Worm (Caenorhabditis elegans): ENCODE data around the gene dkc-1.
A peak's percentile ranks its signal among the peaks of the same experiment; 100 is the strongest.

The dkc-1 gene

DNA sequence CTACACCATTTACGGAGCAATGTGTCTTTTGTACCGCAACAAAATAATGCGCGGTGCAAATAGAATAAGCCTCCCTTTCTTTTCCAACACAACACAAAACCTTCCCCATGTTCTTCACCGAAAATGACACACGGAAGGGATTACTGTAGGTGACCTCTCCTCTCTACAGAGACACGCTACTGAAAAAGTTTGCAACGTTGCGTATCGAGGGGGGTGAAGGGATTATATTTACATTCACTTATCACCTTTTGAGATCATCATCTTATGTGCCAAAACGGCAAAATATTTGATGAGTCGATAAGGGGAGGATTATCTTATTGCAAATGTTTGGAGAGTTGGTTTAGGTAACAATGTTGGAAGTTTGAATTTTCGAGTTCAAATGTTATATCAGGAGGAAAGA lies 34.8 kb downstream of the dkc-1 start:
- no peak for TF ChIP-seq tbx-9 (tag; optimal IDR thresholded peaks at IDR 0.05; ENCODE audit: borderline replicate concordance)
- TF ChIP-seq nhr-80 (tag; optimal IDR thresholded peaks at IDR 0.05), result peak; percentile 0
- no peak for TF ChIP-seq rpc-1 (optimal IDR thresholded peaks at IDR 0.05)
- TF ChIP-seq rpc-1 (tag; optimal IDR thresholded peaks at IDR 0.05), result no peak
- no peak for TF ChIP-seq nhr-179 (tag; optimal IDR thresholded peaks at IDR 0.05)
- TF ChIP-seq rec-8 (tag; optimal IDR thresholded peaks at IDR 0.05), result no peak

DNA sequence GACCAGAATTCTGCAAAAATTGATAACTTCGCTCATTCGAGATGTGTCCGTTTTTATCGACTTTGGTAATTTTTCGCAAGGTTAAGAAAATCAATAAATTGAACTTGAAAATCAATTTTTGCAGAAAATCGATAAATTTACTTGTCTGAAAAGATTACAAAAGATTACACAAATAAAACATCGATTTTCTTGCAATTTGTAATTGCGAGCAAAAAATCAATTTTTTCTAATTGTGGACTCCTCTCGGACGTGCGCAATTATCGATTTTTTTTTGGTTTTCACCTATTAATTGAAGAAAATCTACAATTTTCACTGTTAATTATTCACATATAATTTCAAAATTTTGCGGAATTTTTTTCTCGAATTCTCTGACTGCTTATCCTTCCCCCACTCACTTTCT lies 43.0 kb downstream of the dkc-1 start:
- TF ChIP-seq C17E4.6 (GFP tag; IDR thresholded peaks at IDR 0.05), result no peak
- no peak for TF ChIP-seq madf-3 (GFP tag; IDR thresholded peaks at IDR 0.05)
- no peak for TF ChIP-seq nhr-27 (tag; optimal IDR thresholded peaks at IDR 0.05)
- TF ChIP-seq lin-26 (GFP tag; IDR thresholded peaks at IDR 0.05), result no peak
- TF ChIP-seq Y53F4B.3 (GFP tag; IDR thresholded peaks at IDR 0.05), result no peak
- TF ChIP-seq lsy-27 (tag; optimal IDR thresholded peaks at IDR 0.05; ENCODE audit: borderline replicate concordance, insufficient read depth), result no peak
- no peak for TF ChIP-seq tlf-1 (GFP tag; optimal IDR thresholded peaks at IDR 0.05)
- no peak for TF ChIP-seq lir-1 (GFP tag; conservative IDR thresholded peaks at IDR 0.05)
- TF ChIP-seq bed-2 (GFP tag; IDR thresholded peaks at IDR 0.05), result no peak
- no peak for TF ChIP-seq aptf-2 (GFP tag; conservative IDR thresholded peaks at IDR 0.05)

DNA sequence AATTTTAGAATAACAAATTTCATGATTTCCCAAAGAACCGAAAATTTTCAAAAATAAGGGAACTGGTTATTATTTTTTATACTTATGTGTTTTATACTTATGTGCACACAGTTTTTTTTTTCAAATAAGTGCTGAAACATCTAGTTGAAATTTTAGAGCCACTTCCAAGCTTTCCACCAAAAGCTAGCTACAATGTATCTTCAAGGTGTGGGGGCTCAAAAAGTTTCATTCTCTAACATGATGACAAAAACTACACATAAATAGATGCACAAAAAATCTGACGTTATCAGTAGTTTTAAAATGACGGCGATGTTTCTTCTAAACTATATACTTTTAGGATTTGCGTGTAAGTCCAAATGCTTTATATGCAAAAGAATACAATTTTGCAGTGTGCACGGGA lies 45.8 kb downstream of the dkc-1 start, which contains the start of gene clec-163:
Gene clec-163, plus strand, starts transcription at position 301 of the 400 bp plus-strand sequence.
- TF ChIP-seq bed-2 (GFP tag; IDR thresholded peaks at IDR 0.05), result no peak
- TF ChIP-seq Y67H2A.10 (GFP tag; conservative IDR thresholded peaks at IDR 0.05), result no peak
- TF ChIP-seq ceh-79 (tag; optimal IDR thresholded peaks at IDR 0.05), result no peak
- no peak for TF ChIP-seq B0336.3 (GFP tag; IDR thresholded peaks at IDR 0.05)
- TF ChIP-seq hlh-12 (tag; optimal IDR thresholded peaks at IDR 0.05), result no peak
- TF ChIP-seq lir-1 (GFP tag; conservative IDR thresholded peaks at IDR 0.05), result no peak
- no peak for TF ChIP-seq nhr-90 (tag; optimal IDR thresholded peaks at IDR 0.05)
- no peak for TF ChIP-seq attf-3 (GFP tag; conservative IDR thresholded peaks at IDR 0.05)
- no peak for TF ChIP-seq Y56A3A.18 (GFP tag; IDR thresholded peaks at IDR 0.05)
